Fruit fly (Drosophila melanogaster) whole organism, embryonic: ENCODE results near the gene Gale.

Experiments
- Atf6 ChIP-seq: fragments of 200-800 bp; sonication (Bioruptor generic); IDR thresholded peaks from 2 replicates; pipeline ENCODE4 v1.3.6; 2022; ENCODE audit warnings: missing biosample characterization, missing genetic modification characterization
- CG11695 ChIP-seq: fragments of 200-800 bp; sonication (Bioruptor generic); IDR thresholded peaks from 3 replicates; pipeline ENCODE4 v1.3.6; 2022; ENCODE audit warnings: missing biosample characterization, missing genetic modification characterization
- CG14860 ChIP-seq: fragments of 200-800 bp; sonication (Bioruptor generic); IDR thresholded peaks from 3 replicates; pipeline ENCODE4 v1.3.6; 2022; ENCODE audit warnings: missing biosample characterization, missing genetic modification characterization; ENCODE audit not compliant: partially characterized antibody
- CG15601 ChIP-seq: fragments of 200-800 bp; sonication (Bioruptor generic); optimal IDR thresholded peaks from 3 replicates; lab custom pipeline; 2019; ENCODE audit warnings: missing biosample characterization, mild to moderate bottlenecking, missing genetic modification characterization, moderate library complexity
- CG31441 ChIP-seq: fragments of 200-800 bp; sonication (Bioruptor generic); IDR thresholded peaks from 2 replicates; pipeline ENCODE4 v1.3.6; 2022; ENCODE audit warnings: missing biosample characterization, missing genetic modification characterization
- CG4404 ChIP-seq: fragments of 200-800 bp; sonication (Bioruptor generic); IDR thresholded peaks from 2 replicates; pipeline ENCODE4 v1.3.6; 2022; ENCODE audit warnings: missing biosample characterization, missing genetic modification characterization
- CG4424 ChIP-seq: fragments of 200-800 bp; sonication (Bioruptor generic); optimal IDR thresholded peaks from 3 replicates; lab custom pipeline; 2016; ENCODE audit warnings: missing biosample characterization, missing genetic modification characterization
- CG5953 ChIP-seq: fragments of 200-800 bp; sonication (Bioruptor generic); IDR thresholded peaks from 2 replicates; pipeline ENCODE4 v1.3.6; 2022; ENCODE audit warnings: missing biosample characterization, missing genetic modification characterization
- CG6791 ChIP-seq: fragments of 200-800 bp; sonication (Bioruptor generic); IDR thresholded peaks from 3 replicates; pipeline ENCODE4 v1.3.6; 2022; ENCODE audit warnings: missing biosample characterization, missing genetic modification characterization; ENCODE audit not compliant: partially characterized antibody
- CG7786 ChIP-seq: fragments of 200-800 bp; sonication (Bioruptor generic); optimal IDR thresholded peaks from 2 replicates; lab custom pipeline; 2016; ENCODE audit warnings: missing biosample characterization, missing genetic modification characterization
- CG8765 ChIP-seq: fragments of 200-800 bp; sonication (Bioruptor generic); IDR thresholded peaks from 2 replicates; pipeline ENCODE4 v1.3.6; 2022; ENCODE audit warnings: missing biosample characterization, missing genetic modification characterization
- CG9437 ChIP-seq: fragments of 200-800 bp; sonication (Bioruptor generic); optimal IDR thresholded peaks from 2 replicates; lab custom pipeline; 2018; ENCODE audit warnings: missing biosample characterization, mild to moderate bottlenecking, missing genetic modification characterization
- HLHmδ ChIP-seq: fragments of 200-800 bp; sonication (Bioruptor generic); optimal IDR thresholded peaks from 2 replicates; lab custom pipeline; 2018; ENCODE audit warnings: missing biosample characterization, mild to moderate bottlenecking, missing genetic modification characterization, moderate library complexity
- Hmr ChIP-seq: fragments of 200-800 bp; sonication (Bioruptor generic); optimal IDR thresholded peaks from 3 replicates; lab custom pipeline; 2017; ENCODE audit warnings: mild to moderate bottlenecking, missing biosample characterization, missing genetic modification reagents, missing genetic modification characterization
- Jarid2 ChIP-seq: fragments of 200-800 bp; sonication (Bioruptor generic); optimal IDR thresholded peaks from 3 replicates; lab custom pipeline; 2017; ENCODE audit warnings: mild to moderate bottlenecking, missing biosample characterization, missing genetic modification reagents, missing genetic modification characterization
- Lpt ChIP-seq: fragments of >200 bp; optimal IDR thresholded peaks from 2 replicates; lab custom pipeline; 2018; ENCODE audit warnings: missing biosample characterization, missing genetic modification characterization
- MESR4 ChIP-seq: fragments of 200-800 bp; sonication (Bioruptor generic); optimal IDR thresholded peaks from 2 replicates; lab custom pipeline; 2018; ENCODE audit warnings: missing biosample characterization, mild to moderate bottlenecking, missing genetic modification characterization, moderate library complexity
- Mrtf ChIP-seq: fragments of 200-800 bp; sonication (Bioruptor generic); IDR thresholded peaks from 3 replicates; pipeline ENCODE4 v1.3.6; 2022; ENCODE audit warnings: missing biosample characterization, missing genetic modification characterization
- Nf-YB ChIP-seq: fragments of 200-800 bp; sonication (Bioruptor generic); optimal IDR thresholded peaks from 3 replicates; lab custom pipeline; 2019; ENCODE audit warnings: missing biosample characterization, mild to moderate bottlenecking, missing genetic modification characterization, moderate library complexity
- Oli ChIP-seq: fragments of 200-800 bp; sonication (Bioruptor generic); optimal IDR thresholded peaks from 2 replicates; lab custom pipeline; 2018; ENCODE audit warnings: missing biosample characterization, mild to moderate bottlenecking, missing genetic modification characterization, moderate library complexity
- Ravus ChIP-seq: fragments of 200-800 bp; sonication (Bioruptor generic); IDR thresholded peaks from 2 replicates; pipeline ENCODE4 v1.3.6; 2022; ENCODE audit warnings: missing biosample characterization, missing genetic modification characterization
- Rfx ChIP-seq: fragments of 200-800 bp; sonication (Bioruptor generic); IDR thresholded peaks from 2 replicates; pipeline ENCODE4 v1.3.6; 2022; ENCODE audit warnings: missing biosample characterization, missing genetic modification characterization
- Scr ChIP-seq: fragments of 200-800 bp; sonication (Bioruptor generic); IDR thresholded peaks from 2 replicates; pipeline ENCODE4 v1.3.6; 2022; ENCODE audit warnings: missing biosample characterization, missing genetic modification characterization; ENCODE audit not compliant: partially characterized antibody
- Side ChIP-seq: fragments of 200-800 bp; sonication (Bioruptor generic); optimal IDR thresholded peaks from 2 replicates; lab custom pipeline; 2016; ENCODE audit warnings: missing biosample characterization, missing genetic modification characterization
- Six4 ChIP-seq: fragments of 200-800 bp; sonication (Bioruptor generic); optimal IDR thresholded peaks from 2 replicates; lab custom pipeline; 2016; ENCODE audit warnings: missing biosample characterization, missing genetic modification characterization
- Vsx1 ChIP-seq: fragments of 200-800 bp; sonication (Bioruptor generic); optimal IDR thresholded peaks from 2 replicates; lab custom pipeline; 2017; ENCODE audit warnings: missing biosample characterization, mild to moderate bottlenecking, missing genetic modification characterization, missing genetic modification reagents
- ab ChIP-seq: fragments of 200-800 bp; sonication (Bioruptor generic); optimal IDR thresholded peaks from 2 replicates; lab custom pipeline; 2016; ENCODE audit warnings: missing biosample characterization, missing genetic modification characterization
- ap ChIP-seq: fragments of 200-800 bp; sonication (Bioruptor generic); IDR thresholded peaks from 2 replicates; pipeline ENCODE4 v1.3.6; 2022; ENCODE audit warnings: missing biosample characterization, missing genetic modification characterization
- ato ChIP-seq: fragments of 200-800 bp; sonication (Bioruptor generic); IDR thresholded peaks from 2 replicates; pipeline ENCODE4 v1.3.6; 2022; ENCODE audit warnings: missing biosample characterization, missing genetic modification characterization; ENCODE audit not compliant: partially characterized antibody
- bowl ChIP-seq: fragments of 200-800 bp; sonication (Bioruptor generic); IDR thresholded peaks from 2 replicates; pipeline ENCODE4 v1.3.6; 2022; ENCODE audit warnings: missing biosample characterization, missing genetic modification characterization
- cg ChIP-seq: fragments of 200-800 bp; sonication (Bioruptor generic); optimal IDR thresholded peaks from 3 replicates; lab custom pipeline; 2019; ENCODE audit warnings: missing biosample characterization, mild to moderate bottlenecking, missing genetic modification characterization, moderate library complexity
- chif ChIP-seq, 2 experiments: fragments of 200-800 bp; sonication (Bioruptor generic); optimal IDR thresholded peaks; 3 replicates each; lab custom pipeline; 2016; ENCODE audit warnings: missing biosample characterization in 2 of 2, missing genetic modification characterization in 2 of 2
- croc ChIP-seq: fragments of 200-800 bp; sonication (Bioruptor generic); conservative IDR thresholded peaks from 3 replicates; pipeline ENCODE4 v1.3.6; 2022; ENCODE audit warnings: missing biosample characterization, missing genetic modification characterization
- dan ChIP-seq: fragments of 200-800 bp; sonication (Bioruptor generic); IDR thresholded peaks from 2 replicates; pipeline ENCODE4 v1.3.6; 2022; ENCODE audit warnings: missing biosample characterization, missing genetic modification characterization
- grau ChIP-seq: fragments of 200-800 bp; optimal IDR thresholded peaks from 3 replicates; lab custom pipeline; 2019; ENCODE audit warnings: missing biosample characterization, mild to moderate bottlenecking, missing genetic modification characterization, moderate library complexity
- insv ChIP-seq, 2 experiments: fragments of 200-800 bp; sonication (Bioruptor generic); optimal IDR thresholded peaks; 3 replicates each; lab custom pipeline; 2016 to 2018; ENCODE audit warnings: missing biosample characterization in 2 of 2, missing genetic modification characterization in 2 of 2
- kah ChIP-seq: fragments of 200-800 bp; sonication (Bioruptor generic); optimal IDR thresholded peaks from 2 replicates; lab custom pipeline; 2018; ENCODE audit warnings: missing biosample characterization, mild to moderate bottlenecking, missing genetic modification characterization
- luna ChIP-seq: fragments of 200-800 bp; sonication (Bioruptor generic); optimal IDR thresholded peaks from 2 replicates; lab custom pipeline; 2016; ENCODE audit warnings: missing biosample characterization, missing genetic modification characterization
- nmo ChIP-seq: fragments of 200-800 bp; sonication (Bioruptor generic); optimal IDR thresholded peaks from 2 replicates; lab custom pipeline; 2018; ENCODE audit warnings: missing biosample characterization, mild to moderate bottlenecking, missing genetic modification characterization, moderate library complexity
- p53 ChIP-seq: fragments of 200-800 bp; sonication (Bioruptor generic); optimal IDR thresholded peaks from 2 replicates; lab custom pipeline; 2016; ENCODE audit warnings: missing biosample characterization, missing genetic modification characterization
- phol ChIP-seq: fragments of 200-800 bp; sonication (Bioruptor generic); optimal IDR thresholded peaks from 3 replicates; lab custom pipeline; 2018; ENCODE audit warnings: missing biosample characterization, mild to moderate bottlenecking, missing genetic modification characterization, moderate library complexity
- ranshi ChIP-seq: fragments of 200-800 bp; sonication (Bioruptor generic); IDR thresholded peaks from 2 replicates; pipeline ENCODE4 v1.3.6; 2022; ENCODE audit warnings: missing biosample characterization, missing genetic modification characterization
- ro ChIP-seq: fragments of 200-800 bp; sonication (Bioruptor generic); IDR thresholded peaks from 2 replicates; pipeline ENCODE4 v1.3.6; 2022; ENCODE audit warnings: missing biosample characterization, missing genetic modification characterization
- sisA ChIP-seq: fragments of 200-800 bp; sonication (Bioruptor generic); IDR thresholded peaks from 2 replicates; pipeline ENCODE4 v1.3.6; 2022; ENCODE audit warnings: missing biosample characterization, missing genetic modification characterization
- slp2 ChIP-seq: fragments of 200-800 bp; sonication (Bioruptor generic); optimal IDR thresholded peaks from 2 replicates; lab custom pipeline; 2016; ENCODE audit warnings: missing biosample characterization, missing genetic modification characterization
- sqz ChIP-seq: fragments of 200-800 bp; sonication (Bioruptor generic); optimal IDR thresholded peaks from 3 replicates; lab custom pipeline; 2018; ENCODE audit warnings: missing biosample characterization, mild to moderate bottlenecking, missing genetic modification characterization
- sug ChIP-seq: fragments of 200-800 bp; optimal IDR thresholded peaks from 2 replicates; lab custom pipeline; 2019; ENCODE audit warnings: missing biosample characterization, mild to moderate bottlenecking, missing genetic modification characterization, moderate library complexity
- tap ChIP-seq: fragments of 200-800 bp; optimal IDR thresholded peaks from 3 replicates; lab custom pipeline; 2019; ENCODE audit warnings: missing biosample characterization, mild to moderate bottlenecking, missing genetic modification characterization, moderate library complexity
- trem ChIP-seq: fragments of 200-800 bp; optimal IDR thresholded peaks from 3 replicates; lab custom pipeline; 2019; ENCODE audit warnings: missing biosample characterization, mild to moderate bottlenecking, missing genetic modification characterization, moderate library complexity
- vfl ChIP-seq: fragments of 200-800 bp; sonication (Bioruptor generic); optimal IDR thresholded peaks from 2 replicates; lab custom pipeline; 2016; ENCODE audit warnings: missing biosample characterization, missing genetic modification characterization

The Gale gene

dm6 chr3L:615425-616046 lies 32.8 kb upstream of the Gale start (continued):
- TF ChIP-seq ranshi (GFP tag; lab: Robert Waterston, UW), result peak; percentile 88
- TF ChIP-seq luna (GFP tag; lab: Kevin White, UChicago), result no peak
- peak; percentile 33 for TF ChIP-seq p53 (GFP tag; lab: Kevin White, UChicago)
- TF ChIP-seq bowl (GFP tag; lab: Robert Waterston, UW), result peak; percentile 77
- TF ChIP-seq ato, result no peak
- TF ChIP-seq Mrtf (GFP tag; lab: Robert Waterston, UW), result peak; percentile 82
- TF ChIP-seq CG14860, result no peak
- TF ChIP-seq Nf-YB (GFP tag; lab: Kevin White, UChicago), result peak; percentile 68
- peak; percentile 81 for TF ChIP-seq Side (GFP tag; lab: Kevin White, UChicago)
- peak; percentile 94 for TF ChIP-seq Oli (tag; lab: Kevin White, UChicago)
- peak; percentile 73 for TF ChIP-seq Jarid2 (GFP tag; lab: Kevin White, UChicago)
- TF ChIP-seq sug (tag; lab: Kevin White, UChicago), result peak; percentile 16
- no peak; the same call in 1 of the 2 replicates for TF ChIP-seq CG8765 (GFP tag; lab: Robert Waterston, UW)
- peak; percentile 84 for TF ChIP-seq croc
- peak; percentile 74 for TF ChIP-seq CG4404 (GFP tag; lab: Robert Waterston, UW)
- TF ChIP-seq Ravus (GFP tag; lab: Robert Waterston, UW), result no peak
- TF ChIP-seq Hmr (GFP tag; lab: Kevin White, UChicago), result peak; percentile 75
- peak; percentile 86 for TF ChIP-seq CG4424 (GFP tag; lab: Kevin White, UChicago)
- TF ChIP-seq CG6791 (GFP tag; lab: Robert Waterston, UW), result no peak
- TF ChIP-seq cg (GFP tag; lab: Kevin White, UChicago), result peak; percentile 46
- no peak for TF ChIP-seq Scr (GFP tag; lab: Robert Waterston, UW)
- TF ChIP-seq chif (GFP tag; optimal IDR thresholded peaks at IDR 0.05; lab: Kevin White, UChicago), result peak; percentile 89 to 91
- TF ChIP-seq sqz, result peak; percentile 46
- TF ChIP-seq Six4 (GFP tag; lab: Kevin White, UChicago), result peak; percentile 74
- TF ChIP-seq grau (tag; lab: Kevin White, UChicago), result peak; percentile 86
- TF ChIP-seq vfl, result no peak
- peak; percentile 86 for TF ChIP-seq Atf6 (GFP tag; lab: Robert Waterston, UW)
- peak; percentile 87 for TF ChIP-seq slp2 (GFP tag; lab: Kevin White, UChicago)
- peak; percentile 32 for TF ChIP-seq ab (GFP tag; lab: Kevin White, UChicago)
- TF ChIP-seq MESR4 (GFP tag; lab: Kevin White, UChicago), result peak; percentile 3
- TF ChIP-seq Rfx (GFP tag; lab: Robert Waterston, UW), result peak; percentile 76
- peak; percentile 73 for TF ChIP-seq CG5953 (GFP tag; lab: Robert Waterston, UW)
- peak; percentile 89 for TF ChIP-seq tap (tag; lab: Kevin White, UChicago)
- TF ChIP-seq nmo, result peak; percentile 92
- TF ChIP-seq phol, result peak; percentile 93
- peak; percentile 77 for TF ChIP-seq kah (GFP tag; lab: Kevin White, UChicago)
- peak; percentile 86 for TF ChIP-seq CG11695
- peak; percentile 83 for TF ChIP-seq CG9437 (GFP tag; lab: Kevin White, UChicago)
- TF ChIP-seq trem (tag; lab: Kevin White, UChicago), result peak; percentile 87
- TF ChIP-seq CG31441 (GFP tag; lab: Robert Waterston, UW), result peak; percentile 91
- TF ChIP-seq CG7786, result peak; percentile 70
- TF ChIP-seq HLHmδ (GFP tag; lab: Kevin White, UChicago), result no peak
- TF ChIP-seq insv (GFP tag; optimal IDR thresholded peaks at IDR 0.05; lab: Kevin White, UChicago), result no peak
- TF ChIP-seq sisA, result peak; percentile 82
- peak; percentile 52; the same call in 1 of the 2 replicates for TF ChIP-seq dan (GFP tag; lab: Robert Waterston, UW)
- peak; percentile 86 for TF ChIP-seq CG15601 (tag; lab: Kevin White, UChicago)
- TF ChIP-seq Vsx1 (GFP tag; lab: Kevin White, UChicago), result peak; percentile 74
- no peak for TF ChIP-seq Lpt (GFP tag; lab: Kevin White, UChicago)
- peak; percentile 73 for TF ChIP-seq ro (GFP tag; lab: Robert Waterston, UW)
- peak; percentile 84 for TF ChIP-seq ap (GFP tag; lab: Robert Waterston, UW)
